Worm (Caenorhabditis elegans): ENCODE results near the gene C04E7.3.

- no peak for TF ChIP-seq ama-1 (optimal IDR thresholded peaks at IDR 0.05)
- TF ChIP-seq hnd-1 (tag; optimal IDR thresholded peaks at IDR 0.05), result no peak
- no peak for TF ChIP-seq hmg-4 (GFP tag; optimal IDR thresholded peaks at IDR 0.05)
- no peak for TF ChIP-seq tbx-11 (GFP tag; IDR thresholded peaks at IDR 0.05)
- TF ChIP-seq B0310.2 (tag; optimal IDR thresholded peaks at IDR 0.05), result no peak
- no peak for TF ChIP-seq pes-1 (GFP tag; IDR thresholded peaks at IDR 0.05)
- TF ChIP-seq aly-1 (tag; optimal IDR thresholded peaks at IDR 0.05), result no peak
- no peak for TF ChIP-seq F13C5.2 (tag; optimal IDR thresholded peaks at IDR 0.05)
- TF ChIP-seq tra-4 (tag; optimal IDR thresholded peaks at IDR 0.05), result no peak
- no peak for TF ChIP-seq flt-1 (GFP tag; IDR thresholded peaks at IDR 0.05)
- no peak for TF ChIP-seq scrt-1 (GFP tag; IDR thresholded peaks at IDR 0.05)
- no peak for TF ChIP-seq ceh-36 (tag; optimal IDR thresholded peaks at IDR 0.05)
Observed at ce11 chrX:312908-313307, 34.1 kb downstream of the C04E7.3 start, which contains the start of gene M02E1.4.
